Fruit fly (Drosophila melanogaster): Measurements from ENCODE around the gene CtsF.

The CtsF gene

DNA sequence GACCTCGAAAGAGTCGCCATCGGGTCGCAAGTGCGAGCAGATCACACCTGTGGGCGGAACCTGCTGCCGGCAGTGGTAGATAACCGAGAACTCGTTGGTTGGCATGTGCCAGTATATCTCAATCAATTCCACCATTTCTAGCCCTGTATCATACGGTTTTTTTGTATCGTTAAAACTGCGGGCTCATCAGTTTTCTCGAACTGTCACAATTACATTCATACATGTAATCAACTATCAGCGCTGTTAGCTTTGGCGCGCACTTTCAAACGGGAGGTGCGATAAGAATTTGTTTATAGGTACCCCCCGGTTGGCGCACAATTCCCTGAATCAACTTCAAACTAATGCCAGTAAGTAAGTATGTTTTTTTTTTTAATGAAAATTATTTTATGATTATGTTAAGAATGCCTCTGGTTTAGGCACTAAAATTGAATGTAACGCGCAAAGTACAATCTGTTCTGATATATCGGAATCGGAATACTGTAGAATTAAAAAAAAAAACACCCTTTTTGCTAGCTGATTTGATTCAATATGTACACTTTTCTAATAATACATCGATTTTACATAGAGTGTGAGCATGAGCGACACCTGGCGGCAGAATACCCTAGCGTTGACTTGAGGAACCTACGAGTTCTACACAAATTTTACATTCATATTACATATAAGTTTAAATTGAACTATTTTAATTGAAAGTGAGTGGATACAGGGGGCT is 47.2 kb upstream of the CtsF start (continued):
- no peak for TF ChIP-seq Mio (GFP tag; optimal IDR thresholded peaks at IDR 0.05)
- peak; percentile 43 for TF ChIP-seq jim (GFP tag; optimal IDR thresholded peaks at IDR 0.05)
- TF ChIP-seq OdsH (GFP tag; optimal IDR thresholded peaks at IDR 0.05): peak; percentile 39
- peak; percentile 38 for TF ChIP-seq ey (GFP tag; optimal IDR thresholded peaks at IDR 0.05)

dm6 chr3R:5297315-5297714 is 45.8 kb upstream of the CtsF start:
- TF ChIP-seq psq (GFP tag; optimal IDR thresholded peaks at IDR 0.05) (no peak), Hnf4 (GFP tag; optimal IDR thresholded peaks at IDR 0.05) (peak; percentile 29), Rel (GFP tag; optimal IDR thresholded peaks at IDR 0.05) (no peak), Rel (tag; optimal IDR thresholded peaks at IDR 0.05) (peak; percentile 40), sage (GFP tag; optimal IDR thresholded peaks at IDR 0.05) (no peak), Dfd (GFP tag; optimal IDR thresholded peaks at IDR 0.05) (no peak), jim (GFP tag; optimal IDR thresholded peaks at IDR 0.05) (no peak), h (GFP tag; optimal IDR thresholded peaks at IDR 0.05) (peak; percentile 10), dsf (GFP tag; optimal IDR thresholded peaks at IDR 0.05; ENCODE audit: borderline replicate concordance) (no peak), brk (GFP tag; optimal IDR thresholded peaks at IDR 0.05) (no peak), fru (GFP tag; optimal IDR thresholded peaks at IDR 0.05) (peak; percentile 56), woc (GFP tag; optimal IDR thresholded peaks at IDR 0.05) (no peak), Hr83 (GFP tag; optimal IDR thresholded peaks at IDR 0.05; ENCODE audit: poor library complexity, severe bottlenecking) (no peak), ey (GFP tag; optimal IDR thresholded peaks at IDR 0.05) (no peak), rgr (GFP tag; optimal IDR thresholded peaks at IDR 0.05) (no peak), dmrt93B (GFP tag; optimal IDR thresholded peaks at IDR 0.05) (no peak), Myc (optimal IDR thresholded peaks at IDR 0.05) (no peak)

- no peak for TF ChIP-seq Sp1 (GFP tag; optimal IDR thresholded peaks at IDR 0.05)
Measured at dm6 chr3R:5295090-5295489, 43.5 kb upstream of the CtsF start.

DNA sequence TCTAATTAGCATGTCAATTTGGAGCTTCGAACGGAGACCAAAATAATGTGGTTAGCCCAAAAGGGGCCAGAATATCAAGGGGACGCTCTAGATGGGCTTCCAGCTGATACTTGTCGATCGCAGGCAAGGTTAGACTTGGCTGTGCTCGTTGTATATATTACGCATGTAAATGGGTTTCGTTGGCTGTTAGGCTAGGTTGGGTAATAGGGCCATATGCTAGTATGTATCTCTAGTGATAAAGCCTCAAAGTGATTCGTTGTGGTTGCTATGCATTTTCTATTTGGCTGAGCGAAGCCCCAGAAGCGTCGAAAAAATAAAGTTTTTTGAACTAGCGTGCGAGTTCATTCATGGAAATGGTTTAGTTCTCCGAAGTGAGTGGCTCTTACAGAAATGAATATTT is 39.2 kb upstream of the CtsF start:
- TF ChIP-seq dmrt93B (GFP tag; optimal IDR thresholded peaks at IDR 0.05) (no peak), CG9705 (GFP tag; optimal IDR thresholded peaks at IDR 0.05) (no peak), CrebA (GFP tag; optimal IDR thresholded peaks at IDR 0.05; ENCODE audit: borderline replicate concordance) (no peak), Hnf4 (GFP tag; optimal IDR thresholded peaks at IDR 0.05) (no peak), woc (GFP tag; optimal IDR thresholded peaks at IDR 0.05) (no peak)

dm6 chr3R:5287965-5288364 is 36.4 kb upstream of the CtsF start:
- TF ChIP-seq GATAd (GFP tag; optimal IDR thresholded peaks at IDR 0.05): no peak
- TF ChIP-seq ey (GFP tag; optimal IDR thresholded peaks at IDR 0.05): no peak
- TF ChIP-seq sv (GFP tag; optimal IDR thresholded peaks at IDR 0.05): no peak
- no peak for TF ChIP-seq Myc (optimal IDR thresholded peaks at IDR 0.05)
- no peak for TF ChIP-seq brk (GFP tag; optimal IDR thresholded peaks at IDR 0.05)
- TF ChIP-seq rgr (GFP tag; optimal IDR thresholded peaks at IDR 0.05): no peak
- no peak for TF ChIP-seq usp (GFP tag; optimal IDR thresholded peaks at IDR 0.05)

dm6 chr3R:5286918-5287636 is 35.5 kb upstream of the CtsF start:
- TF ChIP-seq jim (GFP tag; optimal IDR thresholded peaks at IDR 0.05): no peak
- TF ChIP-seq rgr (GFP tag; optimal IDR thresholded peaks at IDR 0.05): peak; percentile 15

- no peak for TF ChIP-seq h (GFP tag; optimal IDR thresholded peaks at IDR 0.05)
- no peak for TF ChIP-seq Hnf4 (GFP tag; optimal IDR thresholded peaks at IDR 0.05)
- TF ChIP-seq Mio (GFP tag; optimal IDR thresholded peaks at IDR 0.05): no peak
- TF ChIP-seq jim (GFP tag; optimal IDR thresholded peaks at IDR 0.05): no peak
- no peak for TF ChIP-seq lola (GFP tag; optimal IDR thresholded peaks at IDR 0.05)
- no peak for TF ChIP-seq Vsx2 (GFP tag; optimal IDR thresholded peaks at IDR 0.05; ENCODE audit: partially characterized antibody)
- TF ChIP-seq Sp1 (GFP tag; optimal IDR thresholded peaks at IDR 0.05): no peak
- TF ChIP-seq tai (GFP tag; optimal IDR thresholded peaks at IDR 0.05): no peak
- no peak for TF ChIP-seq brk (GFP tag; optimal IDR thresholded peaks at IDR 0.05)
- no peak for TF ChIP-seq psq (GFP tag; optimal IDR thresholded peaks at IDR 0.05)
Measured at dm6 chr3R:5285937-5286336, 34.4 kb upstream of the CtsF start.

Measured in whole organism, wandering third instar larva.